Fruit fly (Drosophila melanogaster) whole organism, embryonic: ENCODE data around the gene Zyx.

Experiments used
- Ada2b ChIP-seq: fragments of 200-800 bp; sonication (Bioruptor generic); IDR thresholded peaks from 2 replicates; pipeline ENCODE4 v1.3.6; 2022; ENCODE audit warnings: missing biosample characterization, missing genetic modification characterization
- Atf3 ChIP-seq: fragments of 200-800 bp; sonication (Bioruptor generic); optimal IDR thresholded peaks from 3 replicates; lab custom pipeline; 2016; ENCODE audit warnings: missing biosample characterization, missing genetic modification characterization
- CG10147 ChIP-seq: fragments of 200-800 bp; sonication (Bioruptor generic); optimal IDR thresholded peaks from 2 replicates; lab custom pipeline; 2019; ENCODE audit warnings: missing biosample characterization, mild to moderate bottlenecking, missing genetic modification characterization, moderate library complexity
- CG10366 ChIP-seq: fragments of 200-800 bp; sonication (Bioruptor generic); IDR thresholded peaks from 2 replicates; pipeline ENCODE4 v1.3.6; 2022; ENCODE audit warnings: missing biosample characterization, missing genetic modification characterization
- CG10565 ChIP-seq: fragments of 200-800 bp; sonication (Bioruptor generic); optimal IDR thresholded peaks from 3 replicates; lab custom pipeline; 2016; ENCODE audit warnings: missing biosample characterization, mild to moderate bottlenecking, missing genetic modification characterization
- CG10654 ChIP-seq: fragments of 200-800 bp; sonication (Bioruptor generic); optimal IDR thresholded peaks from 2 replicates; lab custom pipeline; 2016; ENCODE audit warnings: missing biosample characterization, missing genetic modification characterization
- CG1233 ChIP-seq: fragments of 200-800 bp; sonication (Bioruptor generic); optimal IDR thresholded peaks from 4 replicates; lab custom pipeline; 2018; ENCODE audit warnings: missing biosample characterization, mild to moderate bottlenecking, missing genetic modification characterization
- CG17361 ChIP-seq: fragments of 200-800 bp; sonication (Bioruptor generic); IDR thresholded peaks from 3 replicates; pipeline ENCODE4 v1.3.6; 2022; ENCODE audit warnings: missing biosample characterization, missing genetic modification characterization
- CG18011 ChIP-seq: fragments of 200-800 bp; sonication (Bioruptor generic); optimal IDR thresholded peaks from 2 replicates; lab custom pipeline; 2017; ENCODE audit warnings: missing biosample characterization, missing genetic modification characterization, mild to moderate bottlenecking, moderate library complexity, missing genotype
- CG3065 ChIP-seq: fragments of 200-800 bp; sonication (Bioruptor generic); optimal IDR thresholded peaks from 2 replicates; lab custom pipeline; 2016; ENCODE audit warnings: missing biosample characterization, missing genetic modification characterization
- CG32772 ChIP-seq: fragments of 200-800 bp; sonication (Bioruptor generic); IDR thresholded peaks from 2 replicates; pipeline ENCODE4 v1.3.6; 2022; ENCODE audit warnings: missing biosample characterization, missing genetic modification characterization
- CG4730 ChIP-seq: fragments of 200-800 bp; sonication (Bioruptor generic); IDR thresholded peaks from 2 replicates; pipeline ENCODE4 v1.3.6; 2022; ENCODE audit warnings: missing biosample characterization, missing genetic modification characterization
- CG4854 ChIP-seq: fragments of 200-800 bp; sonication (Bioruptor generic); optimal IDR thresholded peaks from 2 replicates; lab custom pipeline; 2016; ENCODE audit warnings: missing biosample characterization, missing genetic modification characterization, inconsistent platforms
- CG7357 ChIP-seq: fragments of 200-800 bp; sonication (Bioruptor generic); IDR thresholded peaks from 3 replicates; pipeline ENCODE4 v1.3.6; 2022; ENCODE audit warnings: missing biosample characterization, missing genetic modification characterization
- CG7745 ChIP-seq: fragments of 200-800 bp; sonication (Bioruptor generic); optimal IDR thresholded peaks from 2 replicates; lab custom pipeline; 2018; ENCODE audit warnings: missing biosample characterization, mild to moderate bottlenecking, missing genetic modification characterization, moderate library complexity
- CG8388 ChIP-seq: fragments of 200-800 bp; sonication (Bioruptor generic); optimal IDR thresholded peaks from 2 replicates; lab custom pipeline; 2019; ENCODE audit warnings: missing biosample characterization, mild to moderate bottlenecking, missing genetic modification characterization, moderate library complexity
- Dip2 ChIP-seq: fragments of 200-800 bp; sonication (Bioruptor generic); IDR thresholded peaks from 2 replicates; pipeline ENCODE4 v1.3.6; 2022; ENCODE audit warnings: missing biosample characterization, missing genetic modification characterization
- Dref ChIP-seq: fragments of 200-800 bp; sonication (Bioruptor generic); IDR thresholded peaks from 2 replicates; pipeline ENCODE4 v1.3.6; 2022; ENCODE audit warnings: missing biosample characterization, missing genetic modification characterization
- Fer3 ChIP-seq: fragments of 200-800 bp; sonication (Bioruptor generic); optimal IDR thresholded peaks from 2 replicates; lab custom pipeline; 2018; ENCODE audit warnings: missing biosample characterization, mild to moderate bottlenecking, missing genetic modification characterization, moderate library complexity
- H15 ChIP-seq: fragments of 200-800 bp; sonication (Bioruptor generic); IDR thresholded peaks from 3 replicates; pipeline ENCODE4 v1.3.6; 2022; ENCODE audit warnings: missing biosample characterization, missing genetic modification characterization
- Lpt ChIP-seq: fragments of >200 bp; optimal IDR thresholded peaks from 2 replicates; lab custom pipeline; 2018; ENCODE audit warnings: missing biosample characterization, missing genetic modification characterization
- Max ChIP-seq: fragments of 200-800 bp; sonication (Bioruptor generic); optimal IDR thresholded peaks from 2 replicates; lab custom pipeline; 2016; ENCODE audit warnings: missing biosample characterization, mild to moderate bottlenecking, missing genetic modification characterization
- Nf-YA ChIP-seq: fragments of 200-800 bp; sonication (Bioruptor generic); IDR thresholded peaks from 2 replicates; pipeline ENCODE4 v1.3.6; 2022; ENCODE audit warnings: missing biosample characterization, missing genetic modification characterization
- Ptx1 ChIP-seq: fragments of 200-800 bp; sonication (Bioruptor generic); IDR thresholded peaks from 2 replicates; pipeline ENCODE4 v1.3.6; 2022; ENCODE audit warnings: missing biosample characterization, missing genetic modification characterization
- Rx ChIP-seq: fragments of 200-800 bp; sonication (Bioruptor generic); IDR thresholded peaks from 2 replicates; pipeline ENCODE4 v1.3.6; 2022; ENCODE audit warnings: missing biosample characterization, missing genetic modification characterization
- Sox102F ChIP-seq: fragments of 200-800 bp; sonication (Bioruptor generic); optimal IDR thresholded peaks from 2 replicates; lab custom pipeline; 2018; ENCODE audit warnings: missing biosample characterization, mild to moderate bottlenecking, missing genetic modification characterization, moderate library complexity
- Stat92E ChIP-seq, 3 experiments: fragments of >200 bp in 2 of 3; fragments of 200-800 bp in 1 of 3; sonication (Bioruptor generic) in 1 of 3; optimal IDR thresholded peaks; 2 replicates each; lab custom pipeline; 2017 to 2019; ENCODE audit warnings: missing biosample characterization in 3 of 3, missing genetic modification characterization in 3 of 3, mild to moderate bottlenecking in 1 of 3, moderate library complexity in 1 of 3
- YL-1 ChIP-seq: fragments of 200-800 bp; sonication (Bioruptor generic); optimal IDR thresholded peaks from 3 replicates; lab custom pipeline; 2017; ENCODE audit warnings: missing biosample characterization, mild to moderate bottlenecking, missing genetic modification characterization
- ac ChIP-seq: fragments of 200-800 bp; sonication (Bioruptor generic); optimal IDR thresholded peaks from 3 replicates; lab custom pipeline; 2017; ENCODE audit warnings: missing biosample characterization, mild to moderate bottlenecking, missing genetic modification characterization
- al ChIP-seq: fragments of 200-800 bp; sonication (Bioruptor generic); IDR thresholded peaks from 2 replicates; pipeline ENCODE4 v1.3.6; 2022; ENCODE audit warnings: missing biosample characterization, missing genetic modification characterization
- bigmax ChIP-seq: fragments of 200-800 bp; sonication (Bioruptor generic); optimal IDR thresholded peaks from 2 replicates; lab custom pipeline; 2018; ENCODE audit warnings: missing biosample characterization, mild to moderate bottlenecking, missing genetic modification characterization
- corto ChIP-seq: fragments of 200-800 bp; sonication (Bioruptor generic); optimal IDR thresholded peaks from 2 replicates; lab custom pipeline; 2016; ENCODE audit warnings: missing biosample characterization, mild to moderate bottlenecking, missing genetic modification characterization, moderate library complexity
- dimm ChIP-seq: fragments of 200-800 bp; sonication (Bioruptor generic); IDR thresholded peaks from 2 replicates; pipeline ENCODE4 v1.3.6; 2022; ENCODE audit warnings: missing biosample characterization, missing genetic modification characterization
- dmrt11E ChIP-seq: fragments of 200-800 bp; sonication (Bioruptor generic); optimal IDR thresholded peaks from 3 replicates; lab custom pipeline; 2018; ENCODE audit warnings: missing biosample characterization, mild to moderate bottlenecking, missing genetic modification characterization, moderate library complexity
- dpn ChIP-seq, 2 experiments: fragments of 200-800 bp; sonication (Bioruptor generic); optimal IDR thresholded peaks; 3 replicates each; lab custom pipeline; 2016; ENCODE audit warnings: missing biosample characterization in 2 of 2, missing genetic modification characterization in 2 of 2
- emc ChIP-seq: fragments of 200-800 bp; sonication (Bioruptor generic); optimal IDR thresholded peaks from 2 replicates; lab custom pipeline; 2016; ENCODE audit warnings: missing biosample characterization, missing genetic modification characterization
- eyg ChIP-seq: fragments of 200-800 bp; sonication (Bioruptor generic); optimal IDR thresholded peaks from 3 replicates; lab custom pipeline; 2016; ENCODE audit warnings: missing biosample characterization, missing genetic modification characterization
- gfzf ChIP-seq: fragments of 200-800 bp; sonication (Bioruptor generic); optimal IDR thresholded peaks from 2 replicates; lab custom pipeline; 2016; ENCODE audit warnings: missing biosample characterization, mild to moderate bottlenecking, missing genetic modification characterization, moderate library complexity
- gro ChIP-seq: fragments of 200-800 bp; sonication (Bioruptor generic); optimal IDR thresholded peaks from 2 replicates; lab custom pipeline; 2016; ENCODE audit warnings: missing biosample characterization, missing genetic modification characterization
- jigr1 ChIP-seq: fragments of 200-800 bp; sonication (Bioruptor generic); IDR thresholded peaks from 3 replicates; pipeline ENCODE4 v1.3.6; 2022; ENCODE audit warnings: missing biosample characterization, missing genetic modification characterization
- ken ChIP-seq: fragments of 200-800 bp; sonication (Bioruptor generic); IDR thresholded peaks from 3 replicates; pipeline ENCODE4 v1.3.6; 2022; ENCODE audit warnings: missing biosample characterization, missing genetic modification characterization
- nmo ChIP-seq: fragments of 200-800 bp; sonication (Bioruptor generic); optimal IDR thresholded peaks from 2 replicates; lab custom pipeline; 2018; ENCODE audit warnings: missing biosample characterization, mild to moderate bottlenecking, missing genetic modification characterization, moderate library complexity
- org-1 ChIP-seq: fragments of 200-800 bp; sonication (Bioruptor generic); optimal IDR thresholded peaks from 2 replicates; lab custom pipeline; 2017; ENCODE audit warnings: missing biosample characterization, missing genetic modification characterization
- pros ChIP-seq: fragments of 200-800 bp; sonication (Bioruptor generic); optimal IDR thresholded peaks from 3 replicates; lab custom pipeline; 2019; ENCODE audit warnings: missing biosample characterization, mild to moderate bottlenecking, missing genetic modification characterization, moderate library complexity
- row ChIP-seq: fragments of 200-800 bp; sonication (Bioruptor generic); IDR thresholded peaks from 3 replicates; pipeline ENCODE4 v1.3.6; 2022; ENCODE audit warnings: missing biosample characterization, missing genetic modification characterization
- sim ChIP-seq: fragments of 200-800 bp; sonication (Bioruptor generic); IDR thresholded peaks from 2 replicates; pipeline ENCODE4 v1.3.6; 2022; ENCODE audit warnings: missing biosample characterization, missing genetic modification characterization
- sr ChIP-seq: fragments of 200-800 bp; sonication (Bioruptor generic); IDR thresholded peaks from 3 replicates; pipeline ENCODE4 v1.3.6; 2022; ENCODE audit warnings: missing biosample characterization, missing genetic modification characterization
- sug ChIP-seq: fragments of 200-800 bp; optimal IDR thresholded peaks from 2 replicates; lab custom pipeline; 2019; ENCODE audit warnings: missing biosample characterization, mild to moderate bottlenecking, missing genetic modification characterization, moderate library complexity
- wdn ChIP-seq: fragments of 200-800 bp; sonication (Bioruptor generic); IDR thresholded peaks from 2 replicates; pipeline ENCODE4 v1.3.6; 2022; ENCODE audit warnings: missing biosample characterization, missing genetic modification characterization
- zen2 ChIP-seq: fragments of 200-800 bp; sonication (Bioruptor generic); IDR thresholded peaks from 3 replicates; pipeline ENCODE4 v1.3.6; 2022; ENCODE audit warnings: missing biosample characterization, missing genetic modification characterization; ENCODE audit not compliant: partially characterized antibody

Zyx gene

dm6 chr4:1026806-1027431 is 37.9 kb downstream of the Zyx start, which contains the start of gene PlexA (continued):
- TF ChIP-seq dpn (GFP tag; optimal IDR thresholded peaks at IDR 0.05; lab: Kevin White, UChicago): peak; percentile 71 to 90
- TF ChIP-seq CG4854 (GFP tag; lab: Kevin White, UChicago): peak; percentile 37
- peak; percentile 48 for TF ChIP-seq Atf3 (GFP tag; lab: Kevin White, UChicago)
- peak; percentile 67; the same call in 1 of the 2 replicates for TF ChIP-seq sim (GFP tag; lab: Robert Waterston, UW)
- peak; percentile 97 for TF ChIP-seq nmo (GFP tag; lab: Kevin White, UChicago)
- no peak for TF ChIP-seq pros (GFP tag; lab: Kevin White, UChicago)
- peak; percentile 71 for TF ChIP-seq CG3065 (GFP tag; lab: Kevin White, UChicago)
- peak; percentile 95 for TF ChIP-seq CG10366 (GFP tag; lab: Robert Waterston, UW)
- TF ChIP-seq CG4730: peak; percentile 95
- peak; percentile 93 for TF ChIP-seq dmrt11E (tag; lab: Kevin White, UChicago)
- peak; percentile 95; the same call in 2 of the 3 replicates for TF ChIP-seq ken
- TF ChIP-seq CG32772 (GFP tag; lab: Robert Waterston, UW): peak; percentile 96; the same call in 1 of the 2 replicates
- peak; percentile 99 for TF ChIP-seq CG7357 (GFP tag; lab: Robert Waterston, UW)
- peak; percentile 95 for TF ChIP-seq al (GFP tag; lab: Robert Waterston, UW)
- TF ChIP-seq CG10147 (GFP tag; lab: Kevin White, UChicago): peak; percentile 78
- peak in 1 of 3 experiments; percentile 30 for TF ChIP-seq Stat92E (GFP tag; optimal IDR thresholded peaks at IDR 0.05; lab: Kevin White, UChicago)
- TF ChIP-seq YL-1 (GFP tag; lab: Kevin White, UChicago): no peak
- TF ChIP-seq Ptx1 (GFP tag; lab: Robert Waterston, UW): peak; percentile 97
- TF ChIP-seq Max (GFP tag; lab: Kevin White, UChicago): peak; percentile 61
- peak; percentile 91 for TF ChIP-seq wdn (GFP tag; lab: Robert Waterston, UW)
- no peak for TF ChIP-seq emc (GFP tag; lab: Kevin White, UChicago)
- TF ChIP-seq CG18011: peak; percentile 13
- peak; percentile 94 for TF ChIP-seq H15
- TF ChIP-seq Lpt (GFP tag; lab: Kevin White, UChicago): no peak
- TF ChIP-seq Nf-YA (GFP tag; lab: Robert Waterston, UW): peak; percentile 86
- TF ChIP-seq Fer3: peak; percentile 91
- peak; percentile 83 for TF ChIP-seq sug (tag; lab: Kevin White, UChicago)
- no peak for TF ChIP-seq zen2 (GFP tag; lab: Robert Waterston, UW)
- TF ChIP-seq CG7745: no peak
- TF ChIP-seq Dip2 (GFP tag; lab: Robert Waterston, UW): no peak
- peak; percentile 53 for TF ChIP-seq gro
- no peak for TF ChIP-seq org-1 (GFP tag; lab: Kevin White, UChicago)
- peak; percentile 18 for TF ChIP-seq ac
- TF ChIP-seq eyg (GFP tag; lab: Kevin White, UChicago): no peak
- TF ChIP-seq sr (GFP tag; lab: Robert Waterston, UW): no peak
- TF ChIP-seq bigmax (GFP tag; lab: Kevin White, UChicago): peak; percentile 17
- TF ChIP-seq CG8388 (GFP tag; lab: Kevin White, UChicago): peak; percentile 79
- TF ChIP-seq corto (GFP tag; lab: Kevin White, UChicago): no peak
- TF ChIP-seq CG10654: peak; percentile 89
- TF ChIP-seq gfzf (GFP tag; lab: Kevin White, UChicago): peak; percentile 18
- peak; percentile 87 for TF ChIP-seq CG1233
- no peak for TF ChIP-seq dimm (GFP tag; lab: Robert Waterston, UW)
- TF ChIP-seq CG17361 (GFP tag; lab: Robert Waterston, UW): peak; percentile 93
- TF ChIP-seq row (GFP tag; lab: Robert Waterston, UW): peak; percentile 96
- peak; percentile 89 for TF ChIP-seq Ada2b (GFP tag; lab: Robert Waterston, UW)
- TF ChIP-seq Rx (GFP tag; lab: Robert Waterston, UW): no peak
- no peak for TF ChIP-seq CG10565 (GFP tag; lab: Kevin White, UChicago)
- peak; percentile 81 for TF ChIP-seq Dref (GFP tag; lab: Robert Waterston, UW)
- TF ChIP-seq jigr1 (GFP tag; lab: Robert Waterston, UW): peak; percentile 91; the same call in 2 of the 3 replicates
- peak; percentile 91 for TF ChIP-seq Sox102F (GFP tag; lab: Kevin White, UChicago)
